Fruit fly (Drosophila melanogaster) whole organism, embryonic: Measurements from ENCODE around the gene CG42449.
A peak's percentile ranks its signal among the peaks of the same experiment; 100 is the strongest.

ENCODE experiments used
- Adf1 ChIP-seq: fragments of 200-800 bp; sonication (Bioruptor generic); IDR thresholded peaks from 2 replicates; pipeline ENCODE4 v1.3.6; 2022; ENCODE audit warnings: missing biosample characterization, missing genetic modification characterization
- Aef1 ChIP-seq: fragments of 200-800 bp; sonication (Bioruptor generic); IDR thresholded peaks from 3 replicates; pipeline ENCODE4 v1.3.6; 2022; ENCODE audit warnings: missing biosample characterization, missing genetic modification characterization
- CG10321 ChIP-seq: fragments of 200-800 bp; sonication (Bioruptor generic); IDR thresholded peaks from 2 replicates; pipeline ENCODE4 v1.3.6; 2022; ENCODE audit warnings: missing biosample characterization, missing genetic modification characterization
- CG10543 ChIP-seq: fragments of 200-800 bp; sonication (Bioruptor generic); optimal IDR thresholded peaks from 3 replicates; lab custom pipeline; 2017; ENCODE audit warnings: missing biosample characterization, mild to moderate bottlenecking, missing genetic modification characterization, moderate library complexity
- CG11696 ChIP-seq: fragments of 200-800 bp; sonication (Bioruptor generic); IDR thresholded peaks from 2 replicates; pipeline ENCODE4 v1.3.6; 2022; ENCODE audit warnings: missing biosample characterization, missing genetic modification characterization
- CG12299 ChIP-seq: fragments of 200-800 bp; sonication (Bioruptor generic); optimal IDR thresholded peaks from 2 replicates; lab custom pipeline; 2018; ENCODE audit warnings: missing biosample characterization, mild to moderate bottlenecking, missing genetic modification characterization
- CG13624 ChIP-seq: fragments of 200-800 bp; sonication (Bioruptor generic); optimal IDR thresholded peaks from 2 replicates; lab custom pipeline; 2016; ENCODE audit warnings: missing biosample characterization, missing genetic modification characterization
- CG13775 ChIP-seq: fragments of 200-800 bp; sonication (Bioruptor generic); optimal IDR thresholded peaks from 3 replicates; lab custom pipeline; 2017; ENCODE audit warnings: missing biosample characterization, mild to moderate bottlenecking, missing genetic modification characterization
- CG14710 ChIP-seq: fragments of 200-800 bp; sonication (Bioruptor generic); optimal IDR thresholded peaks from 3 replicates; lab custom pipeline; 2019; ENCODE audit warnings: missing biosample characterization, mild to moderate bottlenecking, missing genetic modification characterization, moderate library complexity
- CG15479 ChIP-seq: fragments of 200-800 bp; sonication (Bioruptor generic); optimal IDR thresholded peaks from 3 replicates; lab custom pipeline; 2019; ENCODE audit warnings: missing biosample characterization, mild to moderate bottlenecking, missing genetic modification characterization, moderate library complexity
- CG16863 ChIP-seq: fragments of 200-800 bp; sonication (Bioruptor generic); optimal IDR thresholded peaks from 3 replicates; lab custom pipeline; 2016; ENCODE audit warnings: missing biosample characterization, missing genetic modification characterization
- CG17186 ChIP-seq: fragments of 200-800 bp; sonication (Bioruptor generic); optimal IDR thresholded peaks from 3 replicates; lab custom pipeline; 2017; ENCODE audit warnings: missing biosample characterization, missing genetic modification reagents, missing genetic modification characterization
- CG17829 ChIP-seq: fragments of 200-800 bp; optimal IDR thresholded peaks from 2 replicates; lab custom pipeline; 2019; ENCODE audit warnings: missing biosample characterization, mild to moderate bottlenecking, missing genetic modification characterization, moderate library complexity
- CG18262 ChIP-seq: fragments of 200-800 bp; optimal IDR thresholded peaks from 3 replicates; lab custom pipeline; 2019; ENCODE audit warnings: missing biosample characterization, mild to moderate bottlenecking, missing genetic modification characterization, moderate library complexity
- CG18764 ChIP-seq: fragments of 200-800 bp; sonication (Bioruptor generic); optimal IDR thresholded peaks from 3 replicates; lab custom pipeline; 2016; ENCODE audit warnings: missing biosample characterization, missing genetic modification characterization
- CG32532 ChIP-seq: fragments of 200-800 bp; sonication (Bioruptor generic); IDR thresholded peaks from 2 replicates; pipeline ENCODE4 v1.3.6; 2022; ENCODE audit warnings: missing biosample characterization, missing genetic modification characterization
- CG3281 ChIP-seq: fragments of 200-800 bp; sonication (Bioruptor generic); optimal IDR thresholded peaks from 3 replicates; lab custom pipeline; 2017; ENCODE audit warnings: missing biosample characterization, mild to moderate bottlenecking, missing genetic modification characterization
- CG34376 ChIP-seq: fragments of 200-800 bp; sonication (Bioruptor generic); optimal IDR thresholded peaks from 2 replicates; lab custom pipeline; 2018; ENCODE audit warnings: missing biosample characterization, mild to moderate bottlenecking, missing genetic modification characterization
- CG4328 ChIP-seq: fragments of 200-800 bp; sonication (Bioruptor generic); optimal IDR thresholded peaks from 3 replicates; lab custom pipeline; 2017; ENCODE audit warnings: missing biosample characterization, missing genetic modification reagents, missing genetic modification characterization
- CG4360 ChIP-seq: fragments of 200-800 bp; sonication (Bioruptor generic); IDR thresholded peaks from 2 replicates; pipeline ENCODE4 v1.3.6; 2022; ENCODE audit warnings: missing biosample characterization, missing genetic modification characterization
- CG43689 ChIP-seq: fragments of 200-800 bp; sonication (Bioruptor generic); IDR thresholded peaks from 2 replicates; pipeline ENCODE4 v1.3.6; 2022; ENCODE audit warnings: missing biosample characterization, missing genetic modification characterization
- CG6683 ChIP-seq: fragments of 200-800 bp; sonication (Bioruptor generic); optimal IDR thresholded peaks from 2 replicates; lab custom pipeline; 2017; ENCODE audit warnings: missing biosample characterization, mild to moderate bottlenecking, missing genetic modification characterization, missing genetic modification reagents
- CG6765 ChIP-seq: fragments of 200-800 bp; sonication (Bioruptor generic); optimal IDR thresholded peaks from 3 replicates; lab custom pipeline; 2017; ENCODE audit warnings: missing biosample characterization, mild to moderate bottlenecking, missing genetic modification characterization
- CG7963 ChIP-seq: fragments of 200-800 bp; sonication (Bioruptor generic); IDR thresholded peaks from 3 replicates; pipeline ENCODE4 v1.3.6; 2022; ENCODE audit warnings: missing biosample characterization, missing genetic modification characterization; ENCODE audit not compliant: partially characterized antibody
- Chrac-16 ChIP-seq: fragments of 200-800 bp; sonication (Bioruptor generic); optimal IDR thresholded peaks from 3 replicates; lab custom pipeline; 2016; ENCODE audit warnings: missing biosample characterization, missing genetic modification characterization
- CrebB ChIP-seq: fragments of 200-800 bp; sonication (Bioruptor generic); optimal IDR thresholded peaks from 3 replicates; lab custom pipeline; 2018; ENCODE audit warnings: missing biosample characterization, mild to moderate bottlenecking, missing genetic modification characterization
- HLH4C ChIP-seq: fragments of 200-800 bp; sonication (Bioruptor generic); IDR thresholded peaks from 3 replicates; pipeline ENCODE4 v1.3.6; 2022; ENCODE audit warnings: missing biosample characterization, missing genetic modification characterization; ENCODE audit not compliant: partially characterized antibody
- Kr ChIP-seq: fragments of 200-800 bp; sonication (Bioruptor generic); optimal IDR thresholded peaks from 2 replicates; lab custom pipeline; 2017; ENCODE audit warnings: missing biosample characterization, mild to moderate bottlenecking, missing genetic modification characterization
- MTF-1 ChIP-seq: fragments of 200-800 bp; sonication (Bioruptor generic); optimal IDR thresholded peaks from 2 replicates; lab custom pipeline; 2018; ENCODE audit warnings: missing biosample characterization, mild to moderate bottlenecking, missing genetic modification characterization, borderline replicate concordance
- Myb ChIP-seq: fragments of 200-800 bp; sonication (Bioruptor generic); optimal IDR thresholded peaks from 2 replicates; lab custom pipeline; 2016; ENCODE audit warnings: missing biosample characterization, missing genetic modification characterization
- NfI ChIP-seq: fragments of 200-800 bp; sonication (Bioruptor generic); optimal IDR thresholded peaks from 3 replicates; lab custom pipeline; 2018; ENCODE audit warnings: missing biosample characterization, mild to moderate bottlenecking, missing genetic modification characterization, moderate library complexity
- Oaz ChIP-seq: fragments of 200-800 bp; sonication (Bioruptor generic); IDR thresholded peaks from 2 replicates; pipeline ENCODE4 v1.3.6; 2022; ENCODE audit warnings: missing biosample characterization, missing genetic modification characterization
- Oli ChIP-seq: fragments of 200-800 bp; sonication (Bioruptor generic); optimal IDR thresholded peaks from 2 replicates; lab custom pipeline; 2018; ENCODE audit warnings: missing biosample characterization, mild to moderate bottlenecking, missing genetic modification characterization, moderate library complexity
- Sry-β ChIP-seq: fragments of 200-800 bp; sonication (Bioruptor generic); optimal IDR thresholded peaks from 2 replicates; lab custom pipeline; 2018; ENCODE audit warnings: missing biosample characterization, mild to moderate bottlenecking, missing genetic modification characterization, moderate library complexity
- Tbp ChIP-seq: fragments of >200 bp; optimal IDR thresholded peaks from 2 replicates; lab custom pipeline; 2018; ENCODE audit warnings: missing biosample characterization, missing genetic modification characterization
- Trl ChIP-seq, 3 experiments: fragments of >200 bp in 2 of 3; fragments of 200-800 bp in 1 of 3; sonication (Bioruptor generic) in 1 of 3; optimal IDR thresholded peaks; 2 replicates in 1 of 3; 3 replicates in 2 of 3; lab custom pipeline; 2016 to 2017; ENCODE audit warnings: missing biosample characterization in 1 of 3, missing genetic modification characterization in 1 of 3
- Xbp1 ChIP-seq: fragments of 200-800 bp; sonication (Bioruptor generic); optimal IDR thresholded peaks from 3 replicates; lab custom pipeline; 2016; ENCODE audit warnings: missing biosample characterization, mild to moderate bottlenecking, missing genetic modification characterization
- bcd ChIP-seq: fragments of 200-800 bp; sonication (Bioruptor generic); optimal IDR thresholded peaks from 2 replicates; lab custom pipeline; 2017; ENCODE audit warnings: missing biosample characterization, mild to moderate bottlenecking, missing genetic modification characterization
- cg ChIP-seq: fragments of 200-800 bp; sonication (Bioruptor generic); optimal IDR thresholded peaks from 3 replicates; lab custom pipeline; 2019; ENCODE audit warnings: missing biosample characterization, mild to moderate bottlenecking, missing genetic modification characterization, moderate library complexity
- dati ChIP-seq: fragments of 200-800 bp; sonication (Bioruptor generic); IDR thresholded peaks from 2 replicates; pipeline ENCODE4 v1.3.6; 2022; ENCODE audit warnings: missing biosample characterization, missing genetic modification characterization
- dmrt11E ChIP-seq: fragments of 200-800 bp; sonication (Bioruptor generic); optimal IDR thresholded peaks from 3 replicates; lab custom pipeline; 2018; ENCODE audit warnings: missing biosample characterization, mild to moderate bottlenecking, missing genetic modification characterization, moderate library complexity
- eve ChIP-seq, 2 experiments: fragments of >200 bp; optimal IDR thresholded peaks; 2 replicates each; lab custom pipeline; 2017; ENCODE audit warnings: missing biosample characterization in 2 of 2, missing genetic modification characterization in 2 of 2
- hth ChIP-seq: fragments of >200 bp; optimal IDR thresholded peaks from 2 replicates; lab custom pipeline; 2017; ENCODE audit warnings: inconsistent platforms
- otp ChIP-seq: fragments of 200-800 bp; sonication (Bioruptor generic); IDR thresholded peaks from 3 replicates; pipeline ENCODE4, ENCODE4 v1.3.6; 2022; ENCODE audit warnings: missing biosample characterization, missing genetic modification characterization
- pnt ChIP-seq: fragments of 200-800 bp; sonication (Bioruptor generic); optimal IDR thresholded peaks from 3 replicates; lab custom pipeline; 2016; ENCODE audit warnings: missing biosample characterization, missing genetic modification characterization
- pum ChIP-seq: fragments of 200-800 bp; sonication (Bioruptor generic); optimal IDR thresholded peaks from 2 replicates; lab custom pipeline; 2016; ENCODE audit warnings: missing biosample characterization, missing genetic modification characterization
- row ChIP-seq: fragments of 200-800 bp; sonication (Bioruptor generic); IDR thresholded peaks from 3 replicates; pipeline ENCODE4 v1.3.6; 2022; ENCODE audit warnings: missing biosample characterization, missing genetic modification characterization
- slbo ChIP-seq: fragments of 200-800 bp; sonication (Bioruptor generic); IDR thresholded peaks from 2 replicates; pipeline ENCODE4 v1.3.6; 2022; ENCODE audit warnings: missing biosample characterization, missing genetic modification characterization
- trh ChIP-seq: fragments of 200-800 bp; sonication (Bioruptor generic); optimal IDR thresholded peaks from 2 replicates; lab custom pipeline; 2016; ENCODE audit warnings: missing biosample characterization, missing genetic modification characterization
- twi ChIP-seq: fragments of 200-800 bp; optimal IDR thresholded peaks from 2 replicates; lab custom pipeline; 2019; ENCODE audit warnings: missing biosample characterization, mild to moderate bottlenecking, missing genetic modification characterization, moderate library complexity
- z ChIP-seq: fragments of 200-800 bp; sonication (Bioruptor generic); IDR thresholded peaks from 3 replicates; pipeline ENCODE4 v1.3.6; 2022; ENCODE audit warnings: missing biosample characterization, missing genetic modification characterization
- zen ChIP-seq: fragments of 200-800 bp; sonication (Bioruptor generic); optimal IDR thresholded peaks from 3 replicates; lab custom pipeline; 2018; ENCODE audit warnings: missing biosample characterization, mild to moderate bottlenecking, missing genetic modification characterization, moderate library complexity

CG42449 gene

dm6 chrX:5690216-5690523, 7.1 kb downstream of the CG42449 start (continued):
- TF ChIP-seq CG14710: no peak
- peak; percentile 5 for TF ChIP-seq twi (tag; lab: Kevin White, UChicago)
- no peak for TF ChIP-seq CG7963 (GFP tag; lab: Robert Waterston, UW)
- TF ChIP-seq CG43689 (GFP tag; lab: Robert Waterston, UW): no peak
- peak; percentile 94 for TF ChIP-seq CG4360
- no peak for TF ChIP-seq CG17829 (tag; lab: Kevin White, UChicago)
- TF ChIP-seq otp (GFP tag; lab: Robert Waterston, UW): no peak
- no peak for TF ChIP-seq CG13624
- TF ChIP-seq Oli (tag; lab: Kevin White, UChicago): no peak
- no peak for TF ChIP-seq hth (lab: Kevin White, UChicago)
- no peak for TF ChIP-seq CG13775 (GFP tag; lab: Kevin White, UChicago)
- no peak for TF ChIP-seq CG6683 (GFP tag; lab: Kevin White, UChicago)
- no peak for TF ChIP-seq pnt
- TF ChIP-seq Oaz (GFP tag; lab: Robert Waterston, UW): no peak
- TF ChIP-seq Kr: no peak
- no peak for TF ChIP-seq Chrac-16
- TF ChIP-seq Trl (optimal IDR thresholded peaks at IDR 0.05; lab: Kevin White, UChicago): peak in 1 of 2 experiments; percentile 15
- no peak for TF ChIP-seq Trl (GFP tag; optimal IDR thresholded peaks at IDR 0.05; lab: Kevin White, UChicago)
- no peak for TF ChIP-seq slbo (GFP tag; lab: Robert Waterston, UW)
- no peak for TF ChIP-seq dati
- no peak for TF ChIP-seq CG10321 (GFP tag; lab: Robert Waterston, UW)
- no peak for TF ChIP-seq Tbp (GFP tag; lab: Kevin White, UChicago)
- no peak for TF ChIP-seq CG16863 (GFP tag; lab: Kevin White, UChicago)
- TF ChIP-seq Aef1: peak; percentile 41; the same call in 2 of the 3 replicates
- TF ChIP-seq CG17186 (GFP tag; lab: Kevin White, UChicago): no peak
- no peak for TF ChIP-seq CG3281 (GFP tag; lab: Kevin White, UChicago)
- no peak for TF ChIP-seq CG12299 (tag; lab: Kevin White, UChicago)
- TF ChIP-seq Myb (GFP tag; lab: Kevin White, UChicago): no peak
- no peak for TF ChIP-seq CrebB
- TF ChIP-seq CG11696: no peak
- no peak for TF ChIP-seq pum
- no peak for TF ChIP-seq MTF-1 (GFP tag; lab: Kevin White, UChicago)
- TF ChIP-seq bcd (GFP tag; lab: Kevin White, UChicago): no peak
- no peak for TF ChIP-seq CG4328 (GFP tag; lab: Kevin White, UChicago)
- peak; percentile 30 for TF ChIP-seq CG10543 (GFP tag; lab: Kevin White, UChicago)
- no peak for TF ChIP-seq CG18764 (GFP tag; lab: Kevin White, UChicago)
- no peak for TF ChIP-seq z (GFP tag; lab: Robert Waterston, UW)
- TF ChIP-seq CG6765 (GFP tag; lab: Kevin White, UChicago): no peak
- no peak for TF ChIP-seq Sry-β (GFP tag; lab: Kevin White, UChicago)
- no peak for TF ChIP-seq CG15479 (GFP tag; lab: Kevin White, UChicago)
- peak; percentile 91 for TF ChIP-seq Adf1 (GFP tag; lab: Robert Waterston, UW)
- TF ChIP-seq CG34376 (GFP tag; lab: Kevin White, UChicago): no peak

dm6 chrX:5690651-5691379, 7.8 kb downstream of the CG42449 start:
- TF ChIP-seq HLH4C (peak; percentile 53; the same call in 2 of the 3 replicates), CG32532 (GFP tag; lab: Robert Waterston, UW) (no peak), NfI (GFP tag; lab: Kevin White, UChicago) (no peak), Xbp1 (GFP tag; lab: Kevin White, UChicago) (no peak), dmrt11E (tag; lab: Kevin White, UChicago) (no peak), cg (GFP tag; lab: Kevin White, UChicago) (peak; percentile 86), CG12299 (tag; lab: Kevin White, UChicago) (no peak), zen (tag; lab: Kevin White, UChicago) (no peak), row (GFP tag; lab: Robert Waterston, UW) (peak; percentile 55), trh (GFP tag; lab: Kevin White, UChicago) (no peak), CG18262 (tag; lab: Kevin White, UChicago) (no peak), eve (GFP tag; optimal IDR thresholded peaks at IDR 0.05; lab: Kevin White, UChicago) (no peak)
